Worm (Caenorhabditis elegans) whole organism, L3 larva: Measurements from ENCODE around the gene gcy-15.

ENCODE experiments used
- ceh-16 ChIP-seq: sonication (generic microtip); optimal IDR thresholded peaks from 2 replicates; lab custom pipeline; 2017; ENCODE audit warnings: missing biosample characterization, missing genetic modification characterization
- elt-3 ChIP-seq, 3 experiments: fragments of 150-350 bp in 1 of 3; sonication (generic microtip) in 2 of 3; optimal IDR thresholded peaks; 2 replicates in 2 of 3; 4 replicates in 1 of 3; lab custom pipeline; 2014 to 2017; ENCODE audit warnings: missing biosample characterization in 3 of 3, missing genetic modification characterization in 3 of 3
- fkh-10 ChIP-seq: sonication (generic microtip); optimal IDR thresholded peaks from 2 replicates; lab custom pipeline; 2017; ENCODE audit warnings: missing biosample characterization, missing genetic modification reagents, missing genetic modification characterization
- fkh-2 ChIP-seq: fragments of 150-350 bp; optimal IDR thresholded peaks from 2 replicates; lab custom pipeline; 2014; ENCODE audit warnings: missing biosample characterization, missing genetic modification reagents, missing genetic modification characterization
- fos-1 ChIP-seq: fragments of 150-350 bp; optimal IDR thresholded peaks from 2 replicates; lab custom pipeline; 2014; ENCODE audit warnings: missing biosample characterization, missing genetic modification characterization
- mdl-1 ChIP-seq: fragments of 150-350 bp; optimal IDR thresholded peaks from 2 replicates; lab custom pipeline; 2014; ENCODE audit warnings: missing biosample characterization, missing genetic modification characterization
- nhr-11 ChIP-seq: fragments of 150-350 bp; optimal IDR thresholded peaks from 2 replicates; lab custom pipeline; 2014; ENCODE audit warnings: missing biosample characterization, missing genetic modification characterization
- nhr-237 ChIP-seq: fragments of 150-350 bp; optimal IDR thresholded peaks from 2 replicates; lab custom pipeline; 2014; ENCODE audit warnings: missing biosample characterization, missing genetic modification characterization
- nhr-77 ChIP-seq: fragments of 150-350 bp; optimal IDR thresholded peaks from 2 replicates; lab custom pipeline; 2014; ENCODE audit warnings: missing biosample characterization, missing genetic modification characterization
- snpc-4 ChIP-seq: fragments of 150-350 bp; optimal IDR thresholded peaks from 2 replicates; lab custom pipeline; 2014; ENCODE audit warnings: missing biosample characterization, missing genetic modification characterization
- tbx-2 ChIP-seq: sonication (generic microtip); optimal IDR thresholded peaks from 2 replicates; lab custom pipeline; 2016; ENCODE audit warnings: mild to moderate bottlenecking, missing genetic modification characterization, missing compliant biosample characterization
- unc-39 ChIP-seq: sonication (generic microtip); optimal IDR thresholded peaks from 4 replicates; lab custom pipeline; 2017; ENCODE audit warnings: missing biosample characterization, missing genetic modification characterization
- ztf-11 ChIP-seq: fragments of 150-350 bp; optimal IDR thresholded peaks from 2 replicates; lab custom pipeline; 2014; ENCODE audit warnings: missing biosample characterization, missing genetic modification characterization
- ztf-4 ChIP-seq: fragments of 150-350 bp; optimal IDR thresholded peaks from 2 replicates; lab custom pipeline; 2014; ENCODE audit warnings: missing biosample characterization, missing genetic modification characterization

ce11 chrII:3154383-3154782 lies 42.5 kb downstream of the gcy-15 start, which contains the start of gene sri-32:
- TF ChIP-seq nhr-11, result no peak
- TF ChIP-seq tbx-2 (tag; lab: Kevin White, UChicago), result no peak
- no peak for TF ChIP-seq ztf-4 (tag; lab: Kevin White, UChicago)
- no peak for TF ChIP-seq elt-3 (tag; optimal IDR thresholded peaks at IDR 0.05; lab: Kevin White, UChicago)
- TF ChIP-seq fos-1 (tag; lab: Kevin White, UChicago), result no peak
- TF ChIP-seq ztf-11, result no peak
- no peak for TF ChIP-seq nhr-77 (tag; lab: Kevin White, UChicago)
- TF ChIP-seq unc-39 (tag; lab: Kevin White, UChicago), result no peak
- TF ChIP-seq ceh-16, result no peak
- no peak for TF ChIP-seq mdl-1 (tag; lab: Kevin White, UChicago)
- no peak for TF ChIP-seq nhr-237
- TF ChIP-seq snpc-4 (tag; lab: Kevin White, UChicago), result no peak
- no peak for TF ChIP-seq fkh-2 (tag; lab: Kevin White, UChicago)
- no peak for TF ChIP-seq fkh-10 (GFP tag; lab: Kevin White, UChicago)
